Fruit fly (Drosophila melanogaster): ENCODE measurements around the gene CG34323.

Gene CG34323

DNA sequence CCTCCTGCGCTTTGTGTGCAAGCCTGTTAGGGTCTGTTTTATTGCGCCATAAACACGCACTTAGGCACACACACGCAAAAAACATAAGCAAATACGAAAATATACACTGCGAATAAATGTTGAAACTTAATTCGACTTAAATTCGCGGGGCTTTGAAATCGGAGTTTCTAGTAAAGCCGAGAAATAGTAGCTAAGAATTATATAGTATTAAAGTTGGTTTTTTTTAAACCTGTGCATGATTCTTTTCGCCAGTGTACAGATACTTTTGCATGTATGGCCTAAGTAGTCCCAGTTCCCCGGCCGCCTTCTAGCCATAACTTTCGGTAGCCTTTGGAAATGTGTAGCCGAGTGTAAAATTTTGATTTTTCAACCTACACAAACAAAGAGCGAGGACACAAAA, 14.2 kb downstream of the CG34323 start (continued):
- no peak for TF ChIP-seq CG13894 (tag; optimal IDR thresholded peaks at IDR 0.05)
- 0 out of 3 replicates have a peak, but pooled peaks have one; percentile 41 for TF ChIP-seq zfh1 (GFP tag; IDR thresholded peaks at IDR 0.05)
- peak; percentile 42; the same call in 1 of the 2 replicates for TF ChIP-seq lmd (GFP tag; IDR thresholded peaks at IDR 0.05)
- no peak for TF ChIP-seq HmgZ (tag; optimal IDR thresholded peaks at IDR 0.05)
- TF ChIP-seq grau (tag; optimal IDR thresholded peaks at IDR 0.05): peak; percentile 14
- peak; percentile 56 for TF ChIP-seq CG2120 (GFP tag; optimal IDR thresholded peaks at IDR 0.05)
- peak; percentile 9 for TF ChIP-seq lilli (GFP tag; optimal IDR thresholded peaks at IDR 0.05)
- TF ChIP-seq lab (GFP tag; optimal IDR thresholded peaks at IDR 0.05): peak; percentile 56
- TF ChIP-seq pho (GFP tag; optimal IDR thresholded peaks at IDR 0.05): no peak
- peak; percentile 34 for TF ChIP-seq caup (GFP tag; optimal IDR thresholded peaks at IDR 0.05; ENCODE audit: severe bottlenecking)
- TF ChIP-seq Fer2 (tag; optimal IDR thresholded peaks at IDR 0.05): no peak
- no peak for TF ChIP-seq CG11560 (tag; IDR thresholded peaks at IDR 0.05)
- TF ChIP-seq slbo (GFP tag; IDR thresholded peaks at IDR 0.05): peak; percentile 42; the same call in 1 of the 2 replicates
- no peak for TF ChIP-seq maf-S (GFP tag; optimal IDR thresholded peaks at IDR 0.05)
- TF ChIP-seq ase (GFP tag; IDR thresholded peaks at IDR 0.05): no peak
- TF ChIP-seq CG7963 (GFP tag; IDR thresholded peaks at IDR 0.05; ENCODE audit: partially characterized antibody): no peak
- no peak for TF ChIP-seq Hsf (GFP tag; optimal IDR thresholded peaks at IDR 0.05)
- TF ChIP-seq CG34376 (GFP tag; optimal IDR thresholded peaks at IDR 0.05): no peak
- peak in 1 of 2 experiments; percentile 1 for TF ChIP-seq Hr51 (GFP tag; optimal IDR thresholded peaks at IDR 0.05)
- no peak for TF ChIP-seq bab2 (GFP tag; optimal IDR thresholded peaks at IDR 0.05)
- no peak for TF ChIP-seq CG18764 (GFP tag; optimal IDR thresholded peaks at IDR 0.05)
- TF ChIP-seq ken (GFP tag; IDR thresholded peaks at IDR 0.05): no peak
- no peak for TF ChIP-seq hb (GFP tag; IDR thresholded peaks at IDR 0.05; ENCODE audit: partially characterized antibody)
- TF ChIP-seq Ptx1 (GFP tag; IDR thresholded peaks at IDR 0.05): 0 out of 2 replicates have a peak, but pooled peaks have one; percentile 11
- TF ChIP-seq Bteb2 (GFP tag; optimal IDR thresholded peaks at IDR 0.05): no peak
- no peak for TF ChIP-seq CG7372 (GFP tag; IDR thresholded peaks at IDR 0.05)
- no peak for TF ChIP-seq Dll (GFP tag; IDR thresholded peaks at IDR 0.05; ENCODE audit: partially characterized antibody)
- peak; percentile 6 for TF ChIP-seq CG15514 (GFP tag; optimal IDR thresholded peaks at IDR 0.05)
- TF ChIP-seq kah (GFP tag; optimal IDR thresholded peaks at IDR 0.05): no peak
- TF ChIP-seq Ets65A (GFP tag): peak; percentile 90
- TF ChIP-seq CG9215 (GFP tag; IDR thresholded peaks at IDR 0.05): no peak
- peak; percentile 11 for TF ChIP-seq CG12769 (tag; optimal IDR thresholded peaks at IDR 0.05)
- no peak for TF ChIP-seq wdn (GFP tag; IDR thresholded peaks at IDR 0.05)
- TF ChIP-seq BEAF-32 (GFP tag; optimal IDR thresholded peaks at IDR 0.05): no peak
- TF ChIP-seq cwo (GFP tag; optimal IDR thresholded peaks at IDR 0.05): peak; percentile 10
- TF ChIP-seq Hmr (GFP tag; optimal IDR thresholded peaks at IDR 0.05): peak; percentile 25
- TF ChIP-seq CG6683 (GFP tag; optimal IDR thresholded peaks at IDR 0.05): no peak
- TF ChIP-seq CG31365 (tag; optimal IDR thresholded peaks at IDR 0.05): no peak
- TF ChIP-seq Fer3 (tag; optimal IDR thresholded peaks at IDR 0.05): peak; percentile 14
- TF ChIP-seq dmrt99B (tag; optimal IDR thresholded peaks at IDR 0.05): peak; percentile 10
- peak; percentile 26 for TF ChIP-seq CG1603 (tag; optimal IDR thresholded peaks at IDR 0.05)
- TF ChIP-seq CG18599 (GFP tag; optimal IDR thresholded peaks at IDR 0.05): peak; percentile 45
- no peak for TF ChIP-seq rib (GFP tag; IDR thresholded peaks at IDR 0.05)
- TF ChIP-seq Chrac-16 (GFP tag; optimal IDR thresholded peaks at IDR 0.05): no peak
- TF ChIP-seq Xbp1 (GFP tag; optimal IDR thresholded peaks at IDR 0.05): no peak
- TF ChIP-seq tin (GFP tag; optimal IDR thresholded peaks at IDR 0.05): no peak
- TF ChIP-seq psq (GFP tag; optimal IDR thresholded peaks at IDR 0.05): no peak
- TF ChIP-seq CG7839 (tag; optimal IDR thresholded peaks at IDR 0.05): peak; percentile 39
- no peak for TF ChIP-seq eve (GFP tag; optimal IDR thresholded peaks at IDR 0.05)
- no peak for TF ChIP-seq NK7.1 (GFP tag; optimal IDR thresholded peaks at IDR 0.05)

Measured in whole organism, embryonic.